Worm (Caenorhabditis elegans) whole organism, L2 larva: Measurements from ENCODE around the gene nstp-8.

Experiments used
- C34F6.9 ChIP-seq: fragments of 150-350 bp; optimal IDR thresholded peaks from 2 replicates; lab custom pipeline; 2014; ENCODE audit warnings: missing biosample characterization, missing genetic modification characterization
- F13H6.1 ChIP-seq: sonication (generic microtip); optimal IDR thresholded peaks from 2 replicates; lab custom pipeline; 2016; ENCODE audit warnings: missing genetic modification characterization, missing compliant biosample characterization
- R02D3.7 ChIP-seq: fragments of 150-350 bp; optimal IDR thresholded peaks from 2 replicates; lab custom pipeline; 2014; ENCODE audit warnings: missing biosample characterization, missing genetic modification characterization
- Y55F3AM.14 ChIP-seq: fragments of 200-800 bp; sonication (Bioruptor generic); optimal IDR thresholded peaks from 2 replicates; lab custom pipeline; 2018; ENCODE audit warnings: mild to moderate bottlenecking, missing genetic modification characterization, missing compliant biosample characterization
- ZK546.5 ChIP-seq: sonication (generic microtip); optimal IDR thresholded peaks from 2 replicates; lab custom pipeline; 2017; ENCODE audit warnings: missing biosample characterization, missing genetic modification characterization
- alr-1 ChIP-seq: fragments of 150-350 bp; optimal IDR thresholded peaks from 2 replicates; lab custom pipeline; 2014; ENCODE audit warnings: missing biosample characterization, missing genetic modification characterization
- aly-2 ChIP-seq: fragments of 150-350 bp; optimal IDR thresholded peaks from 2 replicates; lab custom pipeline; 2014; ENCODE audit warnings: missing biosample characterization, missing genetic modification characterization
- blmp-1 ChIP-seq: sonication (generic microtip); optimal IDR thresholded peaks from 2 replicates; lab custom pipeline; 2017; ENCODE audit warnings: missing genetic modification characterization, mild to moderate bottlenecking, missing compliant biosample characterization, antibody characterized with exemption, moderate library complexity; ENCODE audit not compliant: insufficient read depth
- ceh-16 ChIP-seq: fragments of 150-350 bp; optimal IDR thresholded peaks from 2 replicates; lab custom pipeline; 2014; ENCODE audit warnings: missing biosample characterization, missing genetic modification characterization
- ceh-82 ChIP-seq: fragments of 150-350 bp; optimal IDR thresholded peaks from 2 replicates; lab custom pipeline; 2014; ENCODE audit warnings: missing biosample characterization, missing genetic modification characterization
- crh-2 ChIP-seq: sonication (generic microtip); optimal IDR thresholded peaks from 2 replicates; lab custom pipeline; 2017; ENCODE audit warnings: missing biosample characterization, missing genetic modification characterization
- dmd-4 ChIP-seq: sonication (generic microtip); optimal IDR thresholded peaks from 2 replicates; lab custom pipeline; 2017; ENCODE audit warnings: missing biosample characterization, missing genetic modification characterization
- fos-1 ChIP-seq: fragments of 150-350 bp; optimal IDR thresholded peaks from 2 replicates; lab custom pipeline; 2014; ENCODE audit warnings: missing biosample characterization, missing genetic modification characterization
- gmeb-1 ChIP-seq: fragments of 150-350 bp; optimal IDR thresholded peaks from 2 replicates; lab custom pipeline; 2014; ENCODE audit warnings: missing biosample characterization, missing genetic modification characterization
- lin-39 ChIP-seq: fragments of 150-350 bp; optimal IDR thresholded peaks from 2 replicates; lab custom pipeline; 2014; ENCODE audit warnings: missing biosample characterization, missing genetic modification reagents, missing genetic modification characterization
- lsy-2 ChIP-seq, 2 experiments: fragments of 150-350 bp in 1 of 2; sonication (generic microtip) in 1 of 2; optimal IDR thresholded peaks; 2 replicates each; lab custom pipeline; 2014 to 2017; ENCODE audit warnings: missing biosample characterization in 2 of 2, missing genetic modification characterization in 2 of 2
- mab-5 ChIP-seq: fragments of 150-350 bp; optimal IDR thresholded peaks from 2 replicates; lab custom pipeline; 2014; ENCODE audit warnings: missing biosample characterization, missing genetic modification characterization
- mbf-1 ChIP-seq: sonication (generic microtip); optimal IDR thresholded peaks from 2 replicates; lab custom pipeline; 2017; ENCODE audit warnings: missing biosample characterization, missing genetic modification characterization
- nhr-11 ChIP-seq: fragments of 150-350 bp; optimal IDR thresholded peaks from 2 replicates; lab custom pipeline; 2014; ENCODE audit warnings: missing biosample characterization, missing genetic modification characterization
- nhr-12 ChIP-seq: fragments of 150-350 bp; optimal IDR thresholded peaks from 2 replicates; lab custom pipeline; 2014; ENCODE audit warnings: missing biosample characterization, missing genetic modification characterization
- nhr-129 ChIP-seq: fragments of 150-350 bp; optimal IDR thresholded peaks from 2 replicates; lab custom pipeline; 2014; ENCODE audit warnings: missing biosample characterization, missing genetic modification characterization
- nhr-21 ChIP-seq: fragments of 150-350 bp; optimal IDR thresholded peaks from 2 replicates; lab custom pipeline; 2014; ENCODE audit warnings: missing biosample characterization, missing genetic modification characterization
- nhr-237 ChIP-seq: fragments of 150-350 bp; optimal IDR thresholded peaks from 2 replicates; lab custom pipeline; 2014; ENCODE audit warnings: missing biosample characterization, missing genetic modification characterization
- nhr-25 ChIP-seq: fragments of 150-350 bp; sonication (generic microtip); optimal IDR thresholded peaks from 3 replicates; lab custom pipeline; 2014; ENCODE audit warnings: missing biosample characterization, missing genetic modification characterization
- nhr-6 ChIP-seq: fragments of 150-350 bp; optimal IDR thresholded peaks from 2 replicates; lab custom pipeline; 2014; ENCODE audit warnings: missing biosample characterization, missing genetic modification characterization
- peb-1 ChIP-seq: fragments of 150-350 bp; optimal IDR thresholded peaks from 2 replicates; lab custom pipeline; 2014; ENCODE audit warnings: missing biosample characterization, missing genetic modification characterization
- sem-4 ChIP-seq: fragments of 150-350 bp; optimal IDR thresholded peaks from 2 replicates; lab custom pipeline; 2014; ENCODE audit warnings: missing biosample characterization, missing genetic modification reagents, missing genetic modification characterization
- sma-3 ChIP-seq: sonication (generic microtip); optimal IDR thresholded peaks from 2 replicates; lab custom pipeline; 2016; ENCODE audit warnings: missing genetic modification reagents, missing genetic modification characterization, missing compliant biosample characterization
- sma-9 ChIP-seq, 2 experiments: fragments of 150-350 bp in 1 of 2; sonication (generic microtip) in 1 of 2; optimal IDR thresholded peaks; 2 replicates each; lab custom pipeline; 2014 to 2016; ENCODE audit warnings: missing genetic modification characterization in 2 of 2, mild to moderate bottlenecking in 1 of 2, missing biosample characterization in 1 of 2, missing compliant biosample characterization in 1 of 2, missing genetic modification reagents in 1 of 2, moderate library complexity in 1 of 2
- unc-39 ChIP-seq: fragments of 150-350 bp; optimal IDR thresholded peaks from 2 replicates; lab custom pipeline; 2014; ENCODE audit warnings: missing biosample characterization, missing genetic modification characterization
- unc-55 ChIP-seq: fragments of 150-350 bp; sonication (generic microtip); optimal IDR thresholded peaks from 3 replicates; lab custom pipeline; 2014; ENCODE audit warnings: missing biosample characterization, missing genetic modification reagents, missing genetic modification characterization
- unc-62 ChIP-seq: fragments of 150-350 bp; optimal IDR thresholded peaks from 2 replicates; lab custom pipeline; 2014; ENCODE audit warnings: missing biosample characterization, missing genetic modification reagents, missing genetic modification characterization
- ztf-1 ChIP-seq: fragments of 200-800 bp; sonication (Bioruptor generic); conservative IDR thresholded peaks from 2 replicates; pipeline ENCODE4 v1.3.6; 2022; ENCODE audit warnings: missing genetic modification characterization, missing compliant biosample characterization
- ztf-11 ChIP-seq: sonication (generic microtip); optimal IDR thresholded peaks from 2 replicates; lab custom pipeline; 2017; ENCODE audit warnings: missing biosample characterization, missing genetic modification characterization

Gene nstp-8

DNA sequence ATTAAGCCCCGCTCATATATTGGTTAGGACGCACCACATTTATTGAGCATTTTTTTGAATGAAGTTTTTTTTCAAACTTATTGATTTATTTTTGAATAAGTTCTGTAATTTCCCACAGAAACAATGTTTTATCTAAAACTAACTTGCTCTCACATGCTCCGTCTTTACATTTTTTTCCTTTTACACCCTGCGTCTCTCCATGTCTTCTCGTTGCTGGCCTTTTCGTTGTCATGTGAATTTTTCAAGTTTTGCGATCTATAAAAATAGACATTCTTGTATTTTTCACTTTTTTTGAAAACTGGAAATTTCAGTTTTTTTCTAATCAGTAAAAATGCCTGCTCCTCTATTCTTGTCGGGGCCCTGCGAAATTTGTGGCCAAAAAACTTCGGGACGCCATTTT, 15.5 kb downstream of the nstp-8 start, which contains the start of gene nhr-134:
nhr-134 (plus strand) TSS at position 312 of the 400 bp plus-strand sequence.
- TF ChIP-seq aly-2 (tag; lab: Kevin White, UChicago), result no peak
- peak; percentile 38 for TF ChIP-seq crh-2 (tag; lab: Kevin White, UChicago)
- TF ChIP-seq blmp-1 (tag; lab: Kevin White, UChicago), result no peak
- TF ChIP-seq C34F6.9 (tag; lab: Kevin White, UChicago), result peak; percentile 34
- no peak for TF ChIP-seq F13H6.1 (tag; lab: Kevin White, UChicago)
- peak; percentile 4 for TF ChIP-seq fos-1 (tag; lab: Kevin White, UChicago)
- TF ChIP-seq nhr-21, result no peak
- no peak for TF ChIP-seq lin-39 (tag; lab: Kevin White, UChicago)
- TF ChIP-seq, all 48 proteins: peak for 3

DNA sequence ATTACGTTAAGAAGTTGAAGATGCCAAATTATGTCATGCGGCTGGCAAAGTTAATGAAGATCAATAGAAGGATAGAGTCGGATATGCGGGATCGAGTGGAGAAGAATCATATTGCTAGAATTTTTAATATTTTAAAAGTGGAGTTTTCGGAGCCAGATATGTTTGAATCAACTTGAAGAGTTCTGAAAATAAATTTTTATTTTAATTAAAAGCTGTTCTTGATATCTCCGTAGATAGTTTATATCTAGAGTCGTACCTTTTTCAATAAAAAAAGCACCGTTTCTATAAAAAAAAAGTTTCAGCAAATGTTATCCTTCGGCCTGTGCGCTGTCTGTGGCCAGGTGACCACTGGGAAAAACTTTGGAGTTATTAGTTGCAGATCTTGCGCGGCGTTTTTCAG, 17.7 kb downstream of the nstp-8 start, which contains the start of gene nhr-96:
nhr-96 (plus strand) TSS at position 301 of the 400 bp plus-strand sequence.
- TF ChIP-seq ZK546.5 (tag; lab: Kevin White, UChicago), result no peak

DNA sequence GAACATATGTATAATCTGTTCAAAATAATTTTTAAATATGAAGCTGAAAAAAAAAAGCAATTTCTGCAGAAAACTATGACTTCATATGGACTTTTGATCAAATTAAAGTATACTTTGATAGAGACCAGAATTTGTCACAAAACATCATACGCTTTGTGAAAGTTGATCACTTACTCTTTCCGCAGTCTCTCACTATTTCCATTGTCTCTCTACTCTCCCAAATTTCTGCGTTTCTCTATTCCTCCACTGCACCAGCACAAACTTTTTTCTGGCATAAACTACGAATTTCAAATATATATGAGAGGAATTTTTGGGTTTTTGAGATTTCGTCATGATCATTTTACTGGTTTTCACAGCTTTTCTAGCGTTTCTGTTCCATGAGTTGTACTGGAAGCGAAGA, 20.4 kb downstream of the nstp-8 start, which contains the start of gene cyp-33C4:
cyp-33C4 (plus strand) TSS at position 293 of the 400 bp plus-strand sequence.
- TF ChIP-seq C34F6.9 (tag; lab: Kevin White, UChicago) (peak; percentile 28), nhr-129 (tag; lab: Kevin White, UChicago) (peak; percentile 7), gmeb-1 (tag; lab: Kevin White, UChicago) (peak; percentile 3), mbf-1 (tag; lab: Kevin White, UChicago) (no peak), fos-1 (tag; lab: Kevin White, UChicago) (peak; percentile 31), ceh-82 (tag; lab: Kevin White, UChicago) (no peak), sma-9 (GFP tag; optimal IDR thresholded peaks at IDR 0.05; lab: Kevin White, UChicago) (peak; percentile 32), sma-9 (tag; optimal IDR thresholded peaks at IDR 0.05; lab: Kevin White, UChicago) (no peak), unc-55 (GFP tag; lab: Kevin White, UChicago) (peak; percentile 34)

DNA sequence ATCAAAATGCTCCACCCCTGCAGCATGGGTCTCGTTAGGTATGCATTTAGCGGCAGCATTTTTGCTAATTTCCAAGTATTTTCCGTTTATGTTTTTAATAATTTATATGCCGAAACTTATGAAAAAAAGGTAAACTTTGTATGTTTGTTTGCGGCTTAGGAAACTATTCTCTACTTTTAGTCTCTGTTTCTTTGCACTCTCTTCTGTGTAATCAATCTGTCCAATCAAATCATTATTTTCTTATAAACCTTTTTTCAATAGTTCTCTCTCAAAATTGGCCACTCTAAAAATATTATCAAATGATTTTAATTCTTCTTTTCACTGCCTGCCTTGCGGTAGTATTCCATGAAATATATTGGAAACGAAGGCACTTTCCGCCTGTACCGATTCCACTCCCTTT, 22.6 kb downstream of the nstp-8 start:
- TF ChIP-seq gmeb-1 (tag; lab: Kevin White, UChicago), result peak; percentile 16
- no peak for TF ChIP-seq nhr-12 (tag; lab: Kevin White, UChicago)

DNA sequence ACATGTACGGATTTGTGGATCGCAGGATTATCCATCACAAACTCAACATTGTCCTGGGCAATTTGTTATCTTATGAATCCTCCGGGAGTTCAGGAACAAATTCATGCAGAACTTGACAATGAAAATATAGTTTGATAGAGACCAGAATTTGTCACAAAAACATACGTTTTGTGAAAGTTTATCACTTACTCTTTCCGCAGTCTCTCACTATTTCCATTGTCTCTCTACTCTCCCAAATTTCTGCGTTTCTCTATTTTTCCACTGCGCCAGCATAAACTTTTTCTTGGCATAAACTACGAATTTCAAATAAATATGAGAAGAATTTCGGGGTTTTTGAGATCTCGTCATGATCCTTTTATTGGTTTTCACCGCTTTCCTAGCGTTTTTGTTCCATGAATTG, 27.2 kb downstream of the nstp-8 start, which contains the start of gene cyp-33C3:
cyp-33C3 (plus strand) TSS at position 149 of the 400 bp plus-strand sequence.
- no peak for TF ChIP-seq mbf-1 (tag; lab: Kevin White, UChicago)
- no peak for TF ChIP-seq alr-1
- no peak for TF ChIP-seq ztf-1
- TF ChIP-seq ceh-16, result no peak
- no peak for TF ChIP-seq nhr-12 (tag; lab: Kevin White, UChicago)
- no peak for TF ChIP-seq R02D3.7
- TF ChIP-seq unc-55 (GFP tag; lab: Kevin White, UChicago), result no peak
- no peak for TF ChIP-seq aly-2 (tag; lab: Kevin White, UChicago)

DNA sequence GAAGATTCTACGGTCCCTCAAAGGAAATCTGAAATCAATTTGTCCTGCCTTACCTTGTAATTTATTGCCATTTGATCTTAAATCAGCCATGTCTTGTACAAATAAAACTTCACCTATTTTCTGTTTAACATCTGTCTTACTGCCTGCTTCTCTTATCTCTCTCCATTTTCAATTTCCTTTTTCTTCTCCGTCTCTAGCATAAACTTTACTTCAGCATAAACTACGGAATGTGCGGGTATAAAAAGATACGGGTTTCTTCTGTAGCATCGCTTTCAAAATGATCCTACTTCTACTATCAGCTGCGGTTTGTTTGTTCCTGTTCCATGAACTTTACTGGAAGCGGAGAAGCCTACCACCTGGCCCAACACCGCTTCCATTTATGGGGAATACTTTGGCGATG, 29.3 kb downstream of the nstp-8 start, which contains the start of gene cyp-33C5:
cyp-33C5 (plus strand) TSS at position 254 of the 400 bp plus-strand sequence.
- no peak for TF ChIP-seq Y55F3AM.14 (GFP tag; lab: Kevin White, UChicago)
- no peak for TF ChIP-seq unc-39 (tag; lab: Kevin White, UChicago)
- no peak for TF ChIP-seq C34F6.9 (tag; lab: Kevin White, UChicago)
- TF ChIP-seq unc-62 (GFP tag; lab: Kevin White, UChicago), result no peak
- TF ChIP-seq sma-9 (GFP tag; optimal IDR thresholded peaks at IDR 0.05; lab: Kevin White, UChicago), result peak; percentile 74
- no peak for TF ChIP-seq sma-9 (tag; optimal IDR thresholded peaks at IDR 0.05; lab: Kevin White, UChicago)
- TF ChIP-seq crh-2 (tag; lab: Kevin White, UChicago), result no peak
- TF ChIP-seq nhr-6 (tag; lab: Kevin White, UChicago), result no peak
- no peak for TF ChIP-seq peb-1 (tag; lab: Kevin White, UChicago)
- TF ChIP-seq sem-4, result no peak
- TF ChIP-seq unc-55 (GFP tag; lab: Kevin White, UChicago), result peak; percentile 2
- no peak for TF ChIP-seq nhr-11 (tag; lab: Kevin White, UChicago)
- no peak for TF ChIP-seq nhr-237 (tag; lab: Kevin White, UChicago)
- no peak for TF ChIP-seq mbf-1 (tag; lab: Kevin White, UChicago)
- TF ChIP-seq ztf-11 (tag; lab: Kevin White, UChicago), result no peak
- peak; percentile 28 for TF ChIP-seq gmeb-1 (tag; lab: Kevin White, UChicago)
- peak; percentile 5 for TF ChIP-seq sma-3
- TF ChIP-seq nhr-129 (tag; lab: Kevin White, UChicago), result peak; percentile 26
- no peak for TF ChIP-seq nhr-12 (tag; lab: Kevin White, UChicago)
- TF ChIP-seq dmd-4 (tag; lab: Kevin White, UChicago), result no peak
- TF ChIP-seq nhr-25, result no peak
- no peak for TF ChIP-seq F13H6.1 (tag; lab: Kevin White, UChicago)
- no peak for TF ChIP-seq ztf-1
- TF ChIP-seq mab-5, result no peak
- no peak for TF ChIP-seq alr-1
- peak; percentile 44 for TF ChIP-seq fos-1 (tag; lab: Kevin White, UChicago)
- TF ChIP-seq lsy-2 (tag; optimal IDR thresholded peaks at IDR 0.05; lab: Kevin White, UChicago), result no peak
